Fruit fly (Drosophila melanogaster): ENCODE data around the gene Tsp29Fa.

DNA sequence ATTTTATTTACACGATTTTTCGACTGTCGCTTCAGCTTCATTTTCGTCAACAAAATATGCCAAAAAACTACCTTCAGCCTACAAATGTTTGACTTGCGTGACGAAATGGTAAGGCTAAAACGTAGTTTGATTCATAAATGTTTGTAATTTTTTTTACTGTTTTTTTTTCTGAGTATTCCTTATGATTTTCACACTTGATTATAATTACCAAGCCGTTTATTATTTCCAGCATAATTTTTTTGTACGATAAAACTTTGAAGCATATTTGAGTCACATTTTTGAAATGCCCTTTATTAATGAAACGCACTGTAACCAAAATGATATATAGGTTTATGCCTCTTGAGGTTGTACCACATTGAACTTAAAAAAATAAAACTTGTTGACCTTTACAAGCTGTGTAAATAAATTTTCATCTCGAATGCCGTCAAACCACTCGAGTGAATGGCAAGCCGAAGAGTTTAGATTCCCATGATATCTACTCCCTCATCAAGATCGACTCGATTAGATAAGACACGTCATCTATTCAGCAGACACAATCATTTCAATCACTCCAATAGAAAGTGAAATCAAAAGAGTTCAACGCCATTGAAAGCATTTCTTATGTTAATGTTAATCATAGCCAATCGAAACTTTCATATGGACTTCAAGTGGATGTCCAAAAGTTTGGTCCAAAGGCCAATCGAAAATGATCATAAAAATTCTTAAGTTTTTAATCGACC is 49.0 kb downstream of the Tsp29Fa start:
- TF ChIP-seq CG8478 (optimal IDR thresholded peaks at IDR 0.05) (no peak), CTCF (optimal IDR thresholded peaks at IDR 0.05) (no peak)
